Worm (Caenorhabditis elegans): Measurements from ENCODE around the gene ghi-1.
A peak's percentile ranks its signal among the peaks of the same experiment; 100 is the strongest.

The ghi-1 gene

ce11 chrII:11633509-11633908 is 13.0 kb upstream of the ghi-1 start, which contains the start of gene din-1:
Gene din-1, minus strand, starts transcription at chrII:11633609.
- TF ChIP-seq unc-62 (GFP tag; optimal IDR thresholded peaks at IDR 0.05) (no peak), lin-11 (tag; optimal IDR thresholded peaks at IDR 0.05) (no peak), lsy-2 (tag; optimal IDR thresholded peaks at IDR 0.05) (no peak), snpc-4 (tag; optimal IDR thresholded peaks at IDR 0.05) (no peak), ztf-4 (tag; optimal IDR thresholded peaks at IDR 0.05) (no peak), nhr-6 (tag; optimal IDR thresholded peaks at IDR 0.05) (no peak), lin-39 (tag; optimal IDR thresholded peaks at IDR 0.05) (no peak), aly-2 (tag; optimal IDR thresholded peaks at IDR 0.05) (no peak), dmd-4 (tag; optimal IDR thresholded peaks at IDR 0.05) (no peak), R02D3.7 (tag; optimal IDR thresholded peaks at IDR 0.05) (no peak), nhr-237 (tag; optimal IDR thresholded peaks at IDR 0.05) (no peak), nhr-23 (tag; optimal IDR thresholded peaks at IDR 0.05) (no peak)

DNA sequence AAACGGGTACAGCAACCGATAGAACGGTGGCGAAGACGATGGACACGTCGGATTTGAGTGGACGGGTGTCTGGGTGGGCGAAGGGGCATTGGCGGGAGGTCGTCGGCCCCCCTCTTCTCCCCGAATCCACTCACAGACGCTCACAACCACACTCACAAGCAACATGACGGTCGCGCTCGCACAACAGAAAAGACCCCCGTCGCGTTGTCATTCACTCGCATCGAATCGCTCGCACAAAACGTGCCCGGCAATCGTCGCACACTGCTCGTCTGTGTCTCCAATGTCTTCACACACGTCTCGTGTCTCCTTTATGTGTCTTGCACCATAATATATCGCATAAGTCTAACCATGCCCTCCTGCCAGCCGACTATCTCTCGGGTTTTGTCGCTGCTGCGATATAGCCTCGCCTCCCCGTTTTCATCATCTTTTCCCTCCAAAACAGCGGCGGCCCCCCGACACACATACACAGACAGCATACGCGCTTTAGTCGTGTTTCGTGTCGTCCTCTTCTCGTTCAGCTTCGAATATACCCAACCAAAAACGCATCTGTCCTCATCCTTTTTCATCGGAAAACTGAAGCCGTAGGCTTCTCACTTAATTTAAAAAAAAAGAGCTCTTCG is 12.4 kb upstream of the ghi-1 start:
- TF ChIP-seq ztf-1 (GFP tag; conservative IDR thresholded peaks at IDR 0.05) (no peak), C34F6.9 (tag; optimal IDR thresholded peaks at IDR 0.05) (peak; percentile 87), nhr-11 (tag; optimal IDR thresholded peaks at IDR 0.05) (no peak), elt-1 (tag; optimal IDR thresholded peaks at IDR 0.05) (no peak), Y55F3AM.14 (GFP tag; optimal IDR thresholded peaks at IDR 0.05) (peak; percentile 91), nhr-12 (tag; optimal IDR thresholded peaks at IDR 0.05) (no peak), lin-39 (tag; optimal IDR thresholded peaks at IDR 0.05) (no peak), elt-3 (tag; optimal IDR thresholded peaks at IDR 0.05) (no peak), nhr-77 (tag; optimal IDR thresholded peaks at IDR 0.05) (peak; percentile 6), nhr-21 (tag; optimal IDR thresholded peaks at IDR 0.05) (peak; percentile 87), mdl-1 (tag; optimal IDR thresholded peaks at IDR 0.05) (peak; percentile 87 to 94), blmp-1 (tag; optimal IDR thresholded peaks at IDR 0.05; ENCODE audit: insufficient read depth) (peak; percentile 83), peb-1 (tag; optimal IDR thresholded peaks at IDR 0.05) (no peak), nhr-23 (tag; optimal IDR thresholded peaks at IDR 0.05) (no peak), skn-1 (tag; optimal IDR thresholded peaks at IDR 0.05) (no peak), F13H6.1 (tag; optimal IDR thresholded peaks at IDR 0.05) (peak; percentile 96), nhr-6 (tag; optimal IDR thresholded peaks at IDR 0.05) (peak; percentile 62), unc-62 (GFP tag; optimal IDR thresholded peaks at IDR 0.05) (no peak), lin-11 (tag; optimal IDR thresholded peaks at IDR 0.05) (peak; percentile 70), mab-5 (tag; optimal IDR thresholded peaks at IDR 0.05) (peak; percentile 86), ZK546.5 (tag; optimal IDR thresholded peaks at IDR 0.05) (no peak), nhr-25 (tag; optimal IDR thresholded peaks at IDR 0.05) (peak; percentile 89), gmeb-1 (tag; optimal IDR thresholded peaks at IDR 0.05) (peak; percentile 59), zag-1 (tag; optimal IDR thresholded peaks at IDR 0.05) (peak; percentile 86), nhr-237 (tag; optimal IDR thresholded peaks at IDR 0.05) (no peak), unc-55 (GFP tag; optimal IDR thresholded peaks at IDR 0.05) (peak; percentile 75), nhr-129 (tag; optimal IDR thresholded peaks at IDR 0.05) (peak; percentile 95), sma-9 (GFP tag; optimal IDR thresholded peaks at IDR 0.05) (peak; percentile 93), sma-9 (tag; optimal IDR thresholded peaks at IDR 0.05) (no peak), ztf-11 (tag; optimal IDR thresholded peaks at IDR 0.05) (no peak), lsy-2 (tag; optimal IDR thresholded peaks at IDR 0.05) (peak; percentile 58 to 74), alr-1 (tag; optimal IDR thresholded peaks at IDR 0.05) (no peak), nhr-10 (tag; optimal IDR thresholded peaks at IDR 0.05) (no peak), egl-27 (tag; optimal IDR thresholded peaks at IDR 0.05) (peak; percentile 89), sma-3 (GFP tag; optimal IDR thresholded peaks at IDR 0.05) (peak; percentile 90), unc-39 (tag; optimal IDR thresholded peaks at IDR 0.05) (no peak), lin-13 (GFP tag; optimal IDR thresholded peaks at IDR 0.05) (peak; percentile 78), mbf-1 (tag; optimal IDR thresholded peaks at IDR 0.05) (no peak), ceh-82 (tag; optimal IDR thresholded peaks at IDR 0.05) (peak; percentile 46), R02D3.7 (tag; optimal IDR thresholded peaks at IDR 0.05) (no peak), crh-2 (tag; optimal IDR thresholded peaks at IDR 0.05) (peak; percentile 90), ceh-16 (tag; optimal IDR thresholded peaks at IDR 0.05) (no peak), snpc-4 (tag; optimal IDR thresholded peaks at IDR 0.05) (peak; percentile 59), fos-1 (tag; optimal IDR thresholded peaks at IDR 0.05) (peak; percentile 88), ama-1 (optimal IDR thresholded peaks at IDR 0.05) (peak; percentile 78), sem-4 (tag; optimal IDR thresholded peaks at IDR 0.05) (peak; percentile 87), dmd-4 (tag; optimal IDR thresholded peaks at IDR 0.05) (no peak), ztf-4 (tag; optimal IDR thresholded peaks at IDR 0.05) (peak; percentile 79), aly-2 (tag; optimal IDR thresholded peaks at IDR 0.05) (no peak)

Data from whole organism, L2 larva.